Fruit fly (Drosophila melanogaster): ENCODE data around the gene ChAT.

The ChAT gene

DNA sequence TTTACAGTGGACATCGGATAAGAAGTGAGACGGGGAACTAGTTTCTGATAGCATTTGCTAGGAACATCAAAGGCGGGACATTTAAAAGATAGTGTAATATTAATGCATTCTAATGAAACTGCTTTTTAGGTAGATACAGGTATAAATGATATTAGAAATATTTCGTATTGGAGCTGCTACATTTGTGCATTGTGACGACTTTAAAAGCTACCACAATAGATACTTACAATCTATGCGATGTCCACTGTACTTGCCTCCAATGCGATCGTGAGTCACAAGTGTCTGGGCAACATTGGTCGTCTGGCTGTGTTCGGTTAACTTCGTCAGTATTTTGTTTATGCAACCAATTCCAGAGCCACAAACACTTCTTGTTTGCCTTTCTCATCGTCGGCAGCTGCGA, 35.5 kb upstream of the ChAT start (continued):
- TF ChIP-seq lola (GFP tag; optimal IDR thresholded peaks at IDR 0.05) (no peak), CG7357 (GFP tag; IDR thresholded peaks at IDR 0.05) (no peak), Blimp-1 (GFP tag; optimal IDR thresholded peaks at IDR 0.05) (peak; percentile 5), H2.0 (GFP tag; IDR thresholded peaks at IDR 0.05) (no peak), unpg (GFP tag; optimal IDR thresholded peaks at IDR 0.05) (peak; percentile 2), CG16863 (GFP tag; optimal IDR thresholded peaks at IDR 0.05) (peak; percentile 12), CG11695 (GFP tag; IDR thresholded peaks at IDR 0.05) (0 out of 3 replicates have a peak, but pooled peaks have one; percentile 16), CG11504 (tag; optimal IDR thresholded peaks at IDR 0.05) (peak; percentile 67), tx (GFP tag; optimal IDR thresholded peaks at IDR 0.05) (no peak), CG3838 (GFP tag; optimal IDR thresholded peaks at IDR 0.05) (no peak), en (GFP tag; optimal IDR thresholded peaks at IDR 0.05) (no peak), dysf (GFP tag; IDR thresholded peaks at IDR 0.05) (peak; percentile 48; the same call in 1 of the 3 replicates), psq (GFP tag; optimal IDR thresholded peaks at IDR 0.05) (no peak), HHEX (GFP tag; optimal IDR thresholded peaks at IDR 0.05) (no peak), lmd (GFP tag; IDR thresholded peaks at IDR 0.05) (peak; percentile 34; the same call in 1 of the 2 replicates), schlank (tag; optimal IDR thresholded peaks at IDR 0.05) (no peak), CG3281 (GFP tag; optimal IDR thresholded peaks at IDR 0.05) (no peak), sob (GFP tag; IDR thresholded peaks at IDR 0.05) (peak; percentile 8; the same call in 1 of the 2 replicates)

DNA sequence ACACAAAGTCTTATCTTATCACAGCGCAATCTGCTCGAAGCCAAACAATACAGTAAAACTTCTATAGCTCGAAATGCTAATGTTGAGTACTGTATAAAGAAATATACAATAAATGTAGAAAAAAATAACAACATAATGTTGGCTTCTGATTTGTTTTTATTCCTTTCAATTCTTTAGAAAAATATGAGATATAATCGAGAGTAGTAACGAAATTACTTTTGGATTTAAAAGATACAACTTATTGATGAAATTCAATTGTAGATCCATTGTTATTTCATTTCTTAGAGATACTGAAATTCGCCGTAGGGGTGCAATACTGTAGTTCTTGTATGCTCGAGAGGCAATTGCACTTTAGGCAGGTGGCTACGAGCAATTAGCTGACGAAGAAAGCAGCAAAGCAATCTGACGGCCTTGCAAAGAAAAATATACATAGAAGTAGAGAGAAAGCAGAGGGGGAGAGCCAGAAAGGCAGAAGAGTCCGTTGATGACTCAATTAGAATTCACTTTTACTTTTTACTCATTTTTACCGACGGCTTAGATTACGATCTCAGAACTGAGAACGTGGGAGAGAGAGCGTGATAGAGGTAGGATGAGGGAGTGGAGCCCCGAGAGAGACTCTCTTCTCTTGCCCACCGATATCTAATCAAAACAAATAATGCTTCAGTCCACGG, 34.7 kb upstream of the ChAT start:
- TF ChIP-seq CG31388 (GFP tag; optimal IDR thresholded peaks at IDR 0.05) (no peak), E2f1 (GFP tag; IDR thresholded peaks at IDR 0.05) (peak; percentile 40), CG3995 (GFP tag; optimal IDR thresholded peaks at IDR 0.05) (no peak), CG9727 (GFP tag; optimal IDR thresholded peaks at IDR 0.05) (peak; percentile 41), Abd-B (GFP tag; optimal IDR thresholded peaks at IDR 0.05) (peak; percentile 53), Jarid2 (GFP tag; optimal IDR thresholded peaks at IDR 0.05) (no peak), HmgD (GFP tag; optimal IDR thresholded peaks at IDR 0.05) (no peak), Aef1 (GFP tag; IDR thresholded peaks at IDR 0.05) (peak; percentile 29; the same call in 1 of the 3 replicates), fd64A (GFP tag; optimal IDR thresholded peaks at IDR 0.05) (no peak), CG42726 (GFP tag; IDR thresholded peaks at IDR 0.05; ENCODE audit: partially characterized antibody) (no peak), CG34422 (GFP tag; IDR thresholded peaks at IDR 0.05) (no peak), row (GFP tag; IDR thresholded peaks at IDR 0.05) (peak; percentile 65), Ravus (GFP tag; IDR thresholded peaks at IDR 0.05) (no peak), CG2199 (GFP tag; IDR thresholded peaks at IDR 0.05) (no peak), btn (GFP tag; optimal IDR thresholded peaks at IDR 0.05) (no peak), tll (GFP tag; optimal IDR thresholded peaks at IDR 0.05) (no peak), CG15514 (GFP tag; optimal IDR thresholded peaks at IDR 0.05) (no peak), Bdp1 (GFP tag; optimal IDR thresholded peaks at IDR 0.05) (no peak), zen (tag; optimal IDR thresholded peaks at IDR 0.05) (no peak), CG30020 (tag; optimal IDR thresholded peaks at IDR 0.05) (no peak), Max (GFP tag; optimal IDR thresholded peaks at IDR 0.05) (peak; percentile 18), pb (GFP tag; optimal IDR thresholded peaks at IDR 0.05) (no peak), da (GFP tag; optimal IDR thresholded peaks at IDR 0.05) (no peak), CG14441 (GFP tag; IDR thresholded peaks at IDR 0.05) (no peak), CG14014 (GFP tag; IDR thresholded peaks at IDR 0.05) (no peak), Asciz (GFP tag; optimal IDR thresholded peaks at IDR 0.05) (no peak), PHDP (tag; optimal IDR thresholded peaks at IDR 0.05) (peak; percentile 65), hkb (optimal IDR thresholded peaks at IDR 0.05) (no peak), hkb (GFP tag; IDR thresholded peaks at IDR 0.05) (peak; percentile 70; the same call in 1 of the 2 replicates), ac (GFP tag; optimal IDR thresholded peaks at IDR 0.05) (no peak), Dfd (GFP tag; optimal IDR thresholded peaks at IDR 0.05) (no peak), ttk (GFP tag; IDR thresholded peaks at IDR 0.05) (0 out of 2 replicates have a peak, but pooled peaks have one; percentile 29)

All from whole organism, embryonic.